Fruit fly (Drosophila melanogaster) whole organism, prepupa: ENCODE measurements around the gene CG44005.

Source experiments
- CG11902 ChIP-seq: fragments of 200-800 bp; sonication (Bioruptor generic); optimal IDR thresholded peaks from 3 replicates; lab custom pipeline; 2016; ENCODE audit warnings: missing biosample characterization, missing genetic modification characterization
- CG16779 ChIP-seq: fragments of 200-800 bp; sonication (Bioruptor generic); optimal IDR thresholded peaks from 3 replicates; lab custom pipeline; 2017; ENCODE audit warnings: missing biosample characterization, mild to moderate bottlenecking, missing genetic modification characterization
- CG3919 ChIP-seq: fragments of 200-800 bp; sonication (Bioruptor generic); optimal IDR thresholded peaks from 3 replicates; lab custom pipeline; 2016; ENCODE audit warnings: missing biosample characterization, missing genetic modification characterization
- achi ChIP-seq: fragments of 200-800 bp; sonication (Bioruptor generic); optimal IDR thresholded peaks from 3 replicates; lab custom pipeline; 2016; ENCODE audit warnings: missing biosample characterization, missing genetic modification characterization
- dsx ChIP-seq: fragments of 200-800 bp; optimal IDR thresholded peaks from 3 replicates; lab custom pipeline; 2019; ENCODE audit warnings: missing biosample characterization, mild to moderate bottlenecking, missing genetic modification characterization, moderate library complexity; ENCODE audit not compliant: poor library complexity, severe bottlenecking
- esn ChIP-seq: fragments of 200-800 bp; sonication (Bioruptor generic); optimal IDR thresholded peaks from 2 replicates; lab custom pipeline; 2016; ENCODE audit warnings: missing biosample characterization, mild to moderate bottlenecking, missing genetic modification characterization, moderate library complexity
- salr ChIP-seq, 2 experiments: fragments of 200-800 bp; sonication (Bioruptor generic); optimal IDR thresholded peaks; 3 replicates each; lab custom pipeline; 2016 to 2018; ENCODE audit warnings: missing biosample characterization in 2 of 2, missing genetic modification characterization in 2 of 2, mild to moderate bottlenecking in 1 of 2

DNA sequence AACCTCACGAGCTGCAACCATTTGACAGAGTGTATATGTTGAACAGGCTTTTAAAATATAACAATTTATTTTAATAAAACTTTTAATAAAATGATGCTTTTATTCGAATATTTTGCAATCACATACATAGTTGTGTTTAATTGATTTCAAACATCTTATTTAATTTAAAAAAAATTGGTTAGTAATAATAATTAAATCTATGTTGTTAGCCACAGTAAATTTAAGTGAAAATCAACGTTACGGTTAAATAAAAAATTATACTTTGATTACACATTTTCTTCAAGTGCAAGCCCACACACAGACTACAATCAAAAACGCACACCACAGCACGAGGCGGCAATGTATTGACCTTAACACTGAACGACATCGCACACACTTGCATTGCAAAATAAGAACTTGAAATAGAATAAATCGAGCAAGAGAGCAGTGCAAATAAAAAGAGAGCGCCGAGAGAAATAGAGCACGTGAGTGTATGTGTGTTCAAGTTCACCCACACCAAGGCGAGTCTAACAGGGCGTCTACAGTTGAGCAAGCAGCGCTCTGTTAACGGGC lies 8.9 kb downstream of the CG44005 start:
- no peak for TF ChIP-seq CG11902
- peak; percentile 57 for TF ChIP-seq CG16779
- peak; percentile 71 for TF ChIP-seq CG3919 (GFP tag; lab: Kevin White, UChicago)
- TF ChIP-seq dsx (GFP tag; lab: Kevin White, UChicago) = peak; percentile 85
- TF ChIP-seq achi (GFP tag; lab: Kevin White, UChicago) = peak; percentile 67
- TF ChIP-seq esn (GFP tag; lab: Kevin White, UChicago) = peak; percentile 49
- TF ChIP-seq salr (GFP tag; optimal IDR thresholded peaks at IDR 0.05; lab: Kevin White, UChicago) = peak; percentile 56 to 88
